Fruit fly (Drosophila melanogaster) whole organism, embryonic: ENCODE measurements around the gene VhaM9.7-c.

ENCODE experiments used
- Atf3 ChIP-seq: fragments of 200-800 bp; sonication (Bioruptor generic); optimal IDR thresholded peaks from 3 replicates; lab custom pipeline; 2016; ENCODE audit warnings: missing biosample characterization, missing genetic modification characterization
- Bdp1 ChIP-seq: fragments of 200-800 bp; sonication (Bioruptor generic); optimal IDR thresholded peaks from 3 replicates; lab custom pipeline; 2016; ENCODE audit warnings: missing biosample characterization, missing genetic modification characterization
- CG10366 ChIP-seq: fragments of 200-800 bp; sonication (Bioruptor generic); IDR thresholded peaks from 2 replicates; pipeline ENCODE4 v1.3.6; 2022; ENCODE audit warnings: missing biosample characterization, missing genetic modification characterization
- CG10565 ChIP-seq: fragments of 200-800 bp; sonication (Bioruptor generic); optimal IDR thresholded peaks from 3 replicates; lab custom pipeline; 2016; ENCODE audit warnings: missing biosample characterization, mild to moderate bottlenecking, missing genetic modification characterization
- CG10959 ChIP-seq: fragments of 200-800 bp; sonication (Bioruptor generic); IDR thresholded peaks from 2 replicates; pipeline ENCODE4 v1.3.6; 2022; ENCODE audit warnings: missing biosample characterization, missing genetic modification characterization
- CG11247 ChIP-seq: fragments of 200-800 bp; sonication (Bioruptor generic); IDR thresholded peaks from 2 replicates; pipeline ENCODE4 v1.3.6; 2022; ENCODE audit warnings: missing biosample characterization, missing genetic modification characterization
- CG11456 ChIP-seq: fragments of 200-800 bp; sonication (Bioruptor generic); IDR thresholded peaks from 3 replicates; pipeline ENCODE4 v1.3.6; 2022; ENCODE audit warnings: missing biosample characterization, missing genetic modification characterization
- CG1233 ChIP-seq: fragments of 200-800 bp; sonication (Bioruptor generic); optimal IDR thresholded peaks from 4 replicates; lab custom pipeline; 2018; ENCODE audit warnings: missing biosample characterization, mild to moderate bottlenecking, missing genetic modification characterization
- CG12769 ChIP-seq: fragments of 200-800 bp; sonication (Bioruptor generic); optimal IDR thresholded peaks from 2 replicates; lab custom pipeline; 2019; ENCODE audit warnings: missing biosample characterization, mild to moderate bottlenecking, missing genetic modification characterization, moderate library complexity
- CG13287 ChIP-seq: fragments of 200-800 bp; sonication (Bioruptor generic); IDR thresholded peaks from 2 replicates; pipeline ENCODE4 v1.3.6; 2022; ENCODE audit warnings: missing biosample characterization, missing genetic modification characterization; ENCODE audit not compliant: partially characterized antibody
- CG13894 ChIP-seq: fragments of 200-800 bp; sonication (Bioruptor generic); optimal IDR thresholded peaks from 3 replicates; lab custom pipeline; 2018; ENCODE audit warnings: missing biosample characterization, mild to moderate bottlenecking, missing genetic modification characterization, moderate library complexity
- CG3163 ChIP-seq: fragments of 200-800 bp; sonication (Bioruptor generic); optimal IDR thresholded peaks from 3 replicates; lab custom pipeline; 2016; ENCODE audit warnings: missing biosample characterization, missing genetic modification characterization
- CG34224 ChIP-seq: fragments of 200-800 bp; sonication (Bioruptor generic); IDR thresholded peaks from 3 replicates; pipeline ENCODE4 v1.3.6; 2022; ENCODE audit warnings: missing biosample characterization, missing genetic modification characterization; ENCODE audit not compliant: partially characterized antibody
- CG3838 ChIP-seq: fragments of 200-800 bp; sonication (Bioruptor generic); optimal IDR thresholded peaks from 3 replicates; lab custom pipeline; 2016; ENCODE audit warnings: missing biosample characterization, missing genetic modification characterization
- CG3995 ChIP-seq: fragments of 200-800 bp; sonication (Bioruptor generic); optimal IDR thresholded peaks from 3 replicates; lab custom pipeline; 2016; ENCODE audit warnings: missing biosample characterization, missing genetic modification characterization
- CG4730 ChIP-seq: fragments of 200-800 bp; sonication (Bioruptor generic); IDR thresholded peaks from 2 replicates; pipeline ENCODE4 v1.3.6; 2022; ENCODE audit warnings: missing biosample characterization, missing genetic modification characterization
- Deaf1 ChIP-seq: fragments of 200-800 bp; optimal IDR thresholded peaks from 3 replicates; lab custom pipeline; 2019; ENCODE audit warnings: missing biosample characterization, mild to moderate bottlenecking, missing genetic modification characterization, moderate library complexity
- Ets65A ChIP-seq: fragments of 200-800 bp; sonication (Bioruptor generic); peaks from one replicate; lab custom pipeline; 2016; ENCODE audit warnings: missing biosample characterization, missing genetic modification characterization
- Med ChIP-seq: fragments of 200-800 bp; sonication (Bioruptor generic); peaks from one replicate; lab custom pipeline; 2016; ENCODE audit warnings: missing biosample characterization, missing genetic modification characterization, mild to moderate bottlenecking, inconsistent platforms, moderate library complexity
- NK7.1 ChIP-seq: fragments of 200-800 bp; sonication (Bioruptor generic); optimal IDR thresholded peaks from 3 replicates; lab custom pipeline; 2016; ENCODE audit warnings: missing biosample characterization, missing genetic modification characterization
- Rfx ChIP-seq: fragments of 200-800 bp; sonication (Bioruptor generic); IDR thresholded peaks from 2 replicates; pipeline ENCODE4 v1.3.6; 2022; ENCODE audit warnings: missing biosample characterization, missing genetic modification characterization
- Trl ChIP-seq, 3 experiments: fragments of >200 bp in 2 of 3; fragments of 200-800 bp in 1 of 3; sonication (Bioruptor generic) in 1 of 3; optimal IDR thresholded peaks; 2 replicates in 1 of 3; 3 replicates in 2 of 3; lab custom pipeline; 2016 to 2017; ENCODE audit warnings: missing biosample characterization in 1 of 3, missing genetic modification characterization in 1 of 3
- amos ChIP-seq: fragments of 200-800 bp; sonication (Bioruptor generic); IDR thresholded peaks from 2 replicates; pipeline ENCODE4 v1.3.6; 2022; ENCODE audit warnings: missing biosample characterization, missing genetic modification characterization; ENCODE audit not compliant: partially characterized antibody
- az2 ChIP-seq: fragments of 200-800 bp; sonication (Bioruptor generic); optimal IDR thresholded peaks from 3 replicates; lab custom pipeline; 2016; ENCODE audit warnings: missing biosample characterization, missing genetic modification characterization
- chif ChIP-seq, 2 experiments: fragments of 200-800 bp; sonication (Bioruptor generic); optimal IDR thresholded peaks; 3 replicates each; lab custom pipeline; 2016; ENCODE audit warnings: missing biosample characterization in 2 of 2, missing genetic modification characterization in 2 of 2
- chinmo ChIP-seq: fragments of 200-800 bp; sonication (Bioruptor generic); IDR thresholded peaks from 4 replicates; pipeline ENCODE4 v1.3.6; 2022; ENCODE audit warnings: missing biosample characterization, missing genetic modification characterization; ENCODE audit not compliant: partially characterized antibody
- da ChIP-seq: fragments of 200-800 bp; sonication (Bioruptor generic); optimal IDR thresholded peaks from 2 replicates; lab custom pipeline; 2016; ENCODE audit warnings: missing biosample characterization, missing genetic modification characterization
- dati ChIP-seq: fragments of 200-800 bp; sonication (Bioruptor generic); IDR thresholded peaks from 2 replicates; pipeline ENCODE4 v1.3.6; 2022; ENCODE audit warnings: missing biosample characterization, missing genetic modification characterization
- ham ChIP-seq: fragments of 200-800 bp; sonication (Bioruptor generic); IDR thresholded peaks from 2 replicates; pipeline ENCODE4 v1.3.6; 2022; ENCODE audit warnings: missing biosample characterization, missing genetic modification characterization
- hbn ChIP-seq: fragments of 200-800 bp; sonication (Bioruptor generic); IDR thresholded peaks from 2 replicates; pipeline ENCODE4 v1.3.6; 2022; ENCODE audit warnings: missing biosample characterization, missing genetic modification characterization; ENCODE audit not compliant: partially characterized antibody
- nom ChIP-seq: fragments of 200-800 bp; sonication (Bioruptor generic); optimal IDR thresholded peaks from 2 replicates; lab custom pipeline; 2017; ENCODE audit warnings: missing biosample characterization, missing genetic modification characterization, mild to moderate bottlenecking, moderate library complexity, missing genetic modification reagents
- odd ChIP-seq: fragments of 200-800 bp; sonication (Bioruptor generic); optimal IDR thresholded peaks from 2 replicates; lab custom pipeline; 2017; ENCODE audit warnings: missing biosample characterization, mild to moderate bottlenecking, missing genetic modification characterization
- org-1 ChIP-seq: fragments of 200-800 bp; sonication (Bioruptor generic); optimal IDR thresholded peaks from 2 replicates; lab custom pipeline; 2017; ENCODE audit warnings: missing biosample characterization, missing genetic modification characterization
- sens ChIP-seq: fragments of 200-800 bp; sonication (Bioruptor generic); peaks from one replicate; lab custom pipeline; 2016; ENCODE audit warnings: missing biosample characterization, missing genetic modification characterization
- unc-4 ChIP-seq: fragments of 200-800 bp; sonication (Bioruptor generic); IDR thresholded peaks from 2 replicates; pipeline ENCODE4 v1.3.6; 2022; ENCODE audit warnings: missing biosample characterization, missing genetic modification characterization; ENCODE audit not compliant: partially characterized antibody
- vvl ChIP-seq: fragments of 200-800 bp; sonication (Bioruptor generic); IDR thresholded peaks from 2 replicates; pipeline ENCODE4 v1.3.6; 2022; ENCODE audit warnings: missing biosample characterization, missing genetic modification characterization
- zf30C ChIP-seq: fragments of 200-800 bp; sonication (Bioruptor generic); optimal IDR thresholded peaks from 3 replicates; lab custom pipeline; 2018; ENCODE audit warnings: missing biosample characterization, mild to moderate bottlenecking, missing genetic modification characterization

VhaM9.7-c gene

dm6 chr3L:4148406-4148975, 38.2 kb downstream of the VhaM9.7-c start, which contains the start of gene CG1299:
CG1299 (plus strand) TSS chr3L:4148696.
- peak; percentile 76; the same call in 3 of the 4 replicates for TF ChIP-seq chinmo (GFP tag; lab: Robert Waterston, UW)
- no peak for TF ChIP-seq dati (GFP tag; lab: Robert Waterston, UW)
- TF ChIP-seq CG34224 (GFP tag; lab: Robert Waterston, UW), result 0 out of 3 replicates have a peak, but pooled peaks have one; percentile 17
- TF ChIP-seq Trl (optimal IDR thresholded peaks at IDR 0.05; lab: Kevin White, UChicago), result peak; percentile 18 to 32
- TF ChIP-seq Trl (GFP tag; optimal IDR thresholded peaks at IDR 0.05; lab: Kevin White, UChicago), result no peak
- 0 out of 2 replicates have a peak, but pooled peaks have one; percentile 17 for TF ChIP-seq unc-4
- no peak for TF ChIP-seq hbn (GFP tag; lab: Robert Waterston, UW)
- no peak for TF ChIP-seq da (GFP tag; lab: Kevin White, UChicago)
- no peak for TF ChIP-seq CG10366
- 0 out of 3 replicates have a peak, but pooled peaks have one; percentile 41 for TF ChIP-seq CG11456 (GFP tag; lab: Robert Waterston, UW)
- peak; percentile 50 for TF ChIP-seq CG13894
- TF ChIP-seq ham (GFP tag; lab: Robert Waterston, UW), result 0 out of 2 replicates have a peak, but pooled peaks have one; percentile 31
- peak; percentile 12; the same call in 1 of the 2 replicates for TF ChIP-seq CG13287 (GFP tag; lab: Robert Waterston, UW)
- peak; percentile 36; the same call in 1 of the 2 replicates for TF ChIP-seq Rfx (GFP tag; lab: Robert Waterston, UW)
- peak; percentile 13; the same call in 1 of the 2 replicates for TF ChIP-seq amos (GFP tag; lab: Robert Waterston, UW)
- TF ChIP-seq Deaf1, result peak; percentile 92
- TF ChIP-seq CG12769, result peak; percentile 67
- TF ChIP-seq vvl (GFP tag; lab: Robert Waterston, UW), result 0 out of 2 replicates have a peak, but pooled peaks have one; percentile 21
- peak; percentile 38 for TF ChIP-seq nom (GFP tag; lab: Kevin White, UChicago)
- peak; percentile 28 for TF ChIP-seq CG3995 (GFP tag; lab: Kevin White, UChicago)
- no peak for TF ChIP-seq zf30C
- no peak for TF ChIP-seq org-1 (GFP tag; lab: Kevin White, UChicago)
- peak; percentile 73 for TF ChIP-seq Med
- peak; percentile 4 for TF ChIP-seq sens (GFP tag; lab: Kevin White, UChicago)

dm6 chr3L:4145229-4145628, 41.4 kb downstream of the VhaM9.7-c start:
- no peak for TF ChIP-seq CG11247 (GFP tag; lab: Robert Waterston, UW)
- TF ChIP-seq chinmo (GFP tag; lab: Robert Waterston, UW), result 0 out of 4 replicates have a peak, but pooled peaks have one; percentile 24

dm6 chr3L:4142064-4142463, 44.6 kb downstream of the VhaM9.7-c start, which contains the start of gene CG32260:
CG32260 (plus strand) TSS chr3L:4142364.
- TF ChIP-seq Ets65A (peak; percentile 60), odd (GFP tag; lab: Kevin White, UChicago) (no peak)

- no peak for TF ChIP-seq chif (GFP tag; optimal IDR thresholded peaks at IDR 0.05; lab: Kevin White, UChicago)
- TF ChIP-seq CG3838, result no peak
- no peak for TF ChIP-seq NK7.1 (GFP tag; lab: Kevin White, UChicago)
- TF ChIP-seq az2 (GFP tag; lab: Kevin White, UChicago), result no peak
- TF ChIP-seq Atf3 (GFP tag; lab: Kevin White, UChicago), result no peak
- TF ChIP-seq CG3163, result no peak
- no peak for TF ChIP-seq CG1233 (GFP tag; lab: Kevin White, UChicago)
- TF ChIP-seq CG10565 (GFP tag; lab: Kevin White, UChicago), result no peak
- TF ChIP-seq CG10959 (GFP tag; lab: Robert Waterston, UW), result no peak
- TF ChIP-seq CG4730 (GFP tag; lab: Robert Waterston, UW), result no peak
- TF ChIP-seq ham (GFP tag; lab: Robert Waterston, UW), result no peak
- TF ChIP-seq Bdp1 (GFP tag; lab: Kevin White, UChicago), result no peak
These were observed 45.5 kb downstream of the VhaM9.7-c start, which contains the start of gene Akh for dm6 chr3L:4141167-4141566. Akh (plus strand) TSS chr3L:4141467.
